Worm (Caenorhabditis elegans) whole organism, L3 larva: Measurements from ENCODE around the gene srx-131.

Experiments
- R02D3.7 ChIP-seq: fragments of 150-350 bp; optimal IDR thresholded peaks from 2 replicates; lab custom pipeline; 2014; ENCODE audit warnings: missing biosample characterization, missing genetic modification characterization
- ceh-28 ChIP-seq: fragments of 150-350 bp; optimal IDR thresholded peaks from 2 replicates; lab custom pipeline; 2014; ENCODE audit warnings: missing biosample characterization, missing genetic modification reagents, missing genetic modification characterization
- daf-12 ChIP-seq: fragments of 150-350 bp; optimal IDR thresholded peaks from 2 replicates; lab custom pipeline; 2014; ENCODE audit warnings: missing biosample characterization, missing genetic modification reagents, missing genetic modification characterization
- elt-1 ChIP-seq: fragments of 150-350 bp; optimal IDR thresholded peaks from 2 replicates; lab custom pipeline; 2014; ENCODE audit warnings: missing biosample characterization, missing genetic modification characterization
- fos-1 ChIP-seq: fragments of 150-350 bp; optimal IDR thresholded peaks from 2 replicates; lab custom pipeline; 2014; ENCODE audit warnings: missing biosample characterization, missing genetic modification characterization
- lin-39 ChIP-seq: fragments of 150-350 bp; optimal IDR thresholded peaks from 2 replicates; lab custom pipeline; 2018; ENCODE audit warnings: missing biosample characterization, missing genetic modification reagents, missing genetic modification characterization
- nhr-28 ChIP-seq: fragments of 150-350 bp; optimal IDR thresholded peaks from 2 replicates; lab custom pipeline; 2014; ENCODE audit warnings: missing biosample characterization, missing genetic modification characterization
- nhr-67 ChIP-seq: fragments of 150-350 bp; optimal IDR thresholded peaks from 2 replicates; lab custom pipeline; 2014; ENCODE audit warnings: missing biosample characterization, missing genetic modification characterization
- nhr-76 ChIP-seq: fragments of 150-350 bp; sonication (generic microtip); optimal IDR thresholded peaks from 5 replicates; lab custom pipeline; 2014; ENCODE audit warnings: missing biosample characterization, missing genetic modification characterization
- pqm-1 ChIP-seq: fragments of 150-350 bp; optimal IDR thresholded peaks from 2 replicates; lab custom pipeline; 2017; ENCODE audit warnings: missing biosample characterization, missing genetic modification characterization, inconsistent platforms
- tbx-2 ChIP-seq: sonication (generic microtip); optimal IDR thresholded peaks from 2 replicates; lab custom pipeline; 2016; ENCODE audit warnings: mild to moderate bottlenecking, missing genetic modification characterization, missing compliant biosample characterization
- ztf-11 ChIP-seq: fragments of 150-350 bp; optimal IDR thresholded peaks from 2 replicates; lab custom pipeline; 2014; ENCODE audit warnings: missing biosample characterization, missing genetic modification characterization

ce11 chrV:13854306-13854705 is 9.1 kb downstream of the srx-131 start, which contains the start of gene ttr-21:
- no peak for TF ChIP-seq elt-1 (tag; lab: Kevin White, UChicago)
- no peak for TF ChIP-seq ceh-28 (tag; lab: Kevin White, UChicago)
- no peak for TF ChIP-seq fos-1 (tag; lab: Kevin White, UChicago)
- TF ChIP-seq nhr-28 (tag; lab: Kevin White, UChicago) = no peak
- no peak for TF ChIP-seq lin-39 (tag; lab: Kevin White, UChicago)
- no peak for TF ChIP-seq nhr-76 (tag; lab: Kevin White, UChicago)
- no peak for TF ChIP-seq nhr-67 (tag; lab: Kevin White, UChicago)
- TF ChIP-seq ztf-11 = no peak
- no peak for TF ChIP-seq pqm-1 (tag; lab: Kevin White, UChicago)
- TF ChIP-seq daf-12 = no peak
- TF ChIP-seq tbx-2 = no peak
- TF ChIP-seq R02D3.7 (tag; lab: Kevin White, UChicago) = no peak
